Fruit fly (Drosophila melanogaster) whole organism, embryonic: ENCODE measurements around the gene CG5056.

Source experiments
- Bteb2 ChIP-seq: fragments of 200-800 bp; sonication (Bioruptor generic); optimal IDR thresholded peaks from 2 replicates; lab custom pipeline; 2016; ENCODE audit warnings: missing biosample characterization, missing genetic modification characterization
- CG1024 ChIP-seq: fragments of 200-800 bp; sonication (Bioruptor generic); IDR thresholded peaks from 2 replicates; pipeline ENCODE4 v1.3.6; 2022; ENCODE audit warnings: missing biosample characterization, missing genetic modification characterization
- CG10267 ChIP-seq: fragments of 200-800 bp; sonication (Bioruptor generic); optimal IDR thresholded peaks from 2 replicates; lab custom pipeline; 2018; ENCODE audit warnings: missing biosample characterization, mild to moderate bottlenecking, missing genetic modification characterization, moderate library complexity
- CG10979 ChIP-seq: fragments of 200-800 bp; sonication (Bioruptor generic); optimal IDR thresholded peaks from 2 replicates; lab custom pipeline; 2018; ENCODE audit warnings: missing biosample characterization, mild to moderate bottlenecking, missing genetic modification characterization, moderate library complexity
- CG12219 ChIP-seq: fragments of 200-800 bp; sonication (Bioruptor generic); optimal IDR thresholded peaks from 3 replicates; lab custom pipeline; 2018; ENCODE audit warnings: missing biosample characterization, mild to moderate bottlenecking, missing genetic modification characterization
- CG14014 ChIP-seq: fragments of 200-800 bp; sonication (Bioruptor generic); IDR thresholded peaks from 2 replicates; pipeline ENCODE4 v1.3.6; 2022; ENCODE audit warnings: missing biosample characterization, missing genetic modification characterization
- CG1647 ChIP-seq: fragments of 200-800 bp; sonication (Bioruptor generic); optimal IDR thresholded peaks from 3 replicates; lab custom pipeline; 2016; ENCODE audit warnings: missing biosample characterization, missing genetic modification characterization
- CG2129 ChIP-seq: fragments of 200-800 bp; sonication (Bioruptor generic); IDR thresholded peaks from 2 replicates; pipeline ENCODE4 v1.3.6; 2022; ENCODE audit warnings: missing biosample characterization, missing genetic modification characterization; ENCODE audit not compliant: partially characterized antibody
- CG31388 ChIP-seq: fragments of 200-800 bp; sonication (Bioruptor generic); optimal IDR thresholded peaks from 2 replicates; lab custom pipeline; 2016; ENCODE audit warnings: missing biosample characterization, missing genetic modification characterization
- CG3726 ChIP-seq: fragments of 200-800 bp; sonication (Bioruptor generic); IDR thresholded peaks from 3 replicates; pipeline ENCODE4, ENCODE4 v1.3.6; 2022; ENCODE audit warnings: missing biosample characterization, missing genetic modification characterization
- CG4424 ChIP-seq: fragments of 200-800 bp; sonication (Bioruptor generic); optimal IDR thresholded peaks from 3 replicates; lab custom pipeline; 2016; ENCODE audit warnings: missing biosample characterization, missing genetic modification characterization
- CG8359 ChIP-seq: fragments of 200-800 bp; sonication (Bioruptor generic); optimal IDR thresholded peaks from 2 replicates; lab custom pipeline; 2017; ENCODE audit warnings: missing biosample characterization, mild to moderate bottlenecking, missing genetic modification characterization, borderline replicate concordance
- CG9609 ChIP-seq: fragments of 200-800 bp; sonication (Bioruptor generic); optimal IDR thresholded peaks from 3 replicates; lab custom pipeline; 2016; ENCODE audit warnings: missing biosample characterization, missing genetic modification characterization
- Dll ChIP-seq: fragments of 200-800 bp; sonication (Bioruptor generic); IDR thresholded peaks from 4 replicates; pipeline ENCODE4 v1.3.6; 2022; ENCODE audit warnings: missing biosample characterization, missing genetic modification characterization; ENCODE audit not compliant: partially characterized antibody
- Ets65A ChIP-seq: fragments of 200-800 bp; sonication (Bioruptor generic); peaks from one replicate; lab custom pipeline; 2016; ENCODE audit warnings: missing biosample characterization, missing genetic modification characterization
- Ets97D ChIP-seq: fragments of 200-800 bp; sonication (Bioruptor generic); optimal IDR thresholded peaks from 3 replicates; lab custom pipeline; 2016; ENCODE audit warnings: missing biosample characterization, missing genetic modification characterization
- Fer3 ChIP-seq: fragments of 200-800 bp; sonication (Bioruptor generic); optimal IDR thresholded peaks from 2 replicates; lab custom pipeline; 2018; ENCODE audit warnings: missing biosample characterization, mild to moderate bottlenecking, missing genetic modification characterization, moderate library complexity
- Gsc ChIP-seq: fragments of 200-800 bp; sonication (Bioruptor generic); IDR thresholded peaks from 2 replicates; pipeline ENCODE4 v1.3.6; 2022; ENCODE audit warnings: missing biosample characterization, missing genetic modification characterization
- H2.0 ChIP-seq: fragments of 200-800 bp; sonication (Bioruptor generic); IDR thresholded peaks from 2 replicates; pipeline ENCODE4 v1.3.6; 2022; ENCODE audit warnings: missing biosample characterization, missing genetic modification characterization
- HLH4C ChIP-seq: fragments of 200-800 bp; sonication (Bioruptor generic); IDR thresholded peaks from 3 replicates; pipeline ENCODE4 v1.3.6; 2022; ENCODE audit warnings: missing biosample characterization, missing genetic modification characterization; ENCODE audit not compliant: partially characterized antibody
- HmgZ ChIP-seq: fragments of 200-800 bp; sonication (Bioruptor generic); optimal IDR thresholded peaks from 2 replicates; lab custom pipeline; 2018; ENCODE audit warnings: missing biosample characterization, mild to moderate bottlenecking, missing genetic modification characterization
- Jarid2 ChIP-seq: fragments of 200-800 bp; sonication (Bioruptor generic); optimal IDR thresholded peaks from 3 replicates; lab custom pipeline; 2017; ENCODE audit warnings: mild to moderate bottlenecking, missing biosample characterization, missing genetic modification reagents, missing genetic modification characterization
- Lhr ChIP-seq: fragments of 200-800 bp; sonication (Bioruptor generic); optimal IDR thresholded peaks from 3 replicates; lab custom pipeline; 2017; ENCODE audit warnings: mild to moderate bottlenecking, missing biosample characterization, missing genetic modification reagents, missing genetic modification characterization
- Nf-YC ChIP-seq: fragments of 200-800 bp; optimal IDR thresholded peaks from 3 replicates; lab custom pipeline; 2019; ENCODE audit warnings: missing biosample characterization, mild to moderate bottlenecking, missing genetic modification characterization, moderate library complexity
- Tbp ChIP-seq: fragments of >200 bp; optimal IDR thresholded peaks from 2 replicates; lab custom pipeline; 2018; ENCODE audit warnings: missing biosample characterization, missing genetic modification characterization
- Trl ChIP-seq, 3 experiments: fragments of >200 bp in 2 of 3; fragments of 200-800 bp in 1 of 3; sonication (Bioruptor generic) in 1 of 3; optimal IDR thresholded peaks; 2 replicates in 1 of 3; 3 replicates in 2 of 3; lab custom pipeline; 2016 to 2017; ENCODE audit warnings: missing biosample characterization in 1 of 3, missing genetic modification characterization in 1 of 3
- ab ChIP-seq: fragments of 200-800 bp; sonication (Bioruptor generic); optimal IDR thresholded peaks from 2 replicates; lab custom pipeline; 2016; ENCODE audit warnings: missing biosample characterization, missing genetic modification characterization
- bowl ChIP-seq: fragments of 200-800 bp; sonication (Bioruptor generic); IDR thresholded peaks from 2 replicates; pipeline ENCODE4 v1.3.6; 2022; ENCODE audit warnings: missing biosample characterization, missing genetic modification characterization
- chm ChIP-seq: fragments of 200-800 bp; sonication (Bioruptor generic); IDR thresholded peaks from 2 replicates; pipeline ENCODE4 v1.3.6; 2022; ENCODE audit warnings: missing biosample characterization, missing genetic modification characterization
- crc ChIP-seq: fragments of 200-800 bp; sonication (Bioruptor generic); optimal IDR thresholded peaks from 2 replicates; lab custom pipeline; 2016; ENCODE audit warnings: missing biosample characterization, missing genetic modification characterization
- croc ChIP-seq: fragments of 200-800 bp; sonication (Bioruptor generic); conservative IDR thresholded peaks from 3 replicates; pipeline ENCODE4 v1.3.6; 2022; ENCODE audit warnings: missing biosample characterization, missing genetic modification characterization
- dm ChIP-seq: fragments of 200-800 bp; sonication (Bioruptor generic); optimal IDR thresholded peaks from 3 replicates; lab custom pipeline; 2016; ENCODE audit warnings: missing biosample characterization, missing genetic modification characterization
- dpn ChIP-seq, 2 experiments: fragments of 200-800 bp; sonication (Bioruptor generic); optimal IDR thresholded peaks; 3 replicates each; lab custom pipeline; 2016; ENCODE audit warnings: missing biosample characterization in 2 of 2, missing genetic modification characterization in 2 of 2
- en ChIP-seq: fragments of 200-800 bp; sonication (Bioruptor generic); optimal IDR thresholded peaks from 2 replicates; lab custom pipeline; 2016; ENCODE audit warnings: missing biosample characterization, missing genetic modification characterization
- fd96Cb ChIP-seq: fragments of 200-800 bp; sonication (Bioruptor generic); optimal IDR thresholded peaks from 2 replicates; lab custom pipeline; 2018; ENCODE audit warnings: missing biosample characterization, mild to moderate bottlenecking, missing genetic modification characterization, moderate library complexity
- kah ChIP-seq: fragments of 200-800 bp; sonication (Bioruptor generic); optimal IDR thresholded peaks from 2 replicates; lab custom pipeline; 2018; ENCODE audit warnings: missing biosample characterization, mild to moderate bottlenecking, missing genetic modification characterization
- klu ChIP-seq: fragments of 200-800 bp; sonication (Bioruptor generic); IDR thresholded peaks from 2 replicates; pipeline ENCODE4 v1.3.6; 2022; ENCODE audit warnings: missing biosample characterization, missing genetic modification characterization
- lilli ChIP-seq: fragments of 200-800 bp; sonication (Bioruptor generic); optimal IDR thresholded peaks from 3 replicates; lab custom pipeline; 2016; ENCODE audit warnings: missing biosample characterization, missing genetic modification characterization
- lov ChIP-seq, 2 experiments: fragments of 200-800 bp in 1 of 2; fragments of >200 bp in 1 of 2; sonication (Bioruptor generic) in 1 of 2; IDR thresholded peaks in 1 of 2; optimal IDR thresholded peaks in 1 of 2; 2 replicates in 1 of 2; 3 replicates in 1 of 2; pipeline versions ENCODE4 v1.3.6 to Lab custom; 2017 to 2022; ENCODE audit warnings: missing biosample characterization in 1 of 2, missing genetic modification characterization in 1 of 2
- mirr ChIP-seq: fragments of 200-800 bp; sonication (Bioruptor generic); optimal IDR thresholded peaks from 3 replicates; lab custom pipeline; 2018; ENCODE audit warnings: missing biosample characterization, mild to moderate bottlenecking, missing genetic modification characterization
- nerfin-1 ChIP-seq: fragments of 200-800 bp; sonication (Bioruptor generic); optimal IDR thresholded peaks from 3 replicates; lab custom pipeline; 2019; ENCODE audit warnings: missing biosample characterization, mild to moderate bottlenecking, missing genetic modification characterization, moderate library complexity
- run ChIP-seq: fragments of 200-800 bp; sonication (Bioruptor generic); optimal IDR thresholded peaks from 3 replicates; lab custom pipeline; 2018; ENCODE audit warnings: missing biosample characterization, mild to moderate bottlenecking, missing genetic modification characterization
- sens ChIP-seq: fragments of 200-800 bp; sonication (Bioruptor generic); peaks from one replicate; lab custom pipeline; 2016; ENCODE audit warnings: missing biosample characterization, missing genetic modification characterization
- sima ChIP-seq: fragments of 200-800 bp; sonication (Bioruptor generic); optimal IDR thresholded peaks from 2 replicates; lab custom pipeline; 2016; ENCODE audit warnings: missing biosample characterization, missing genetic modification characterization
- sisA ChIP-seq: fragments of 200-800 bp; sonication (Bioruptor generic); IDR thresholded peaks from 2 replicates; pipeline ENCODE4 v1.3.6; 2022; ENCODE audit warnings: missing biosample characterization, missing genetic modification characterization
- so ChIP-seq: fragments of 200-800 bp; sonication (Bioruptor generic); IDR thresholded peaks from 3 replicates; pipeline ENCODE4 v1.3.6; 2022; ENCODE audit warnings: missing biosample characterization, missing genetic modification characterization
- ssp ChIP-seq: fragments of 200-800 bp; sonication (Bioruptor generic); IDR thresholded peaks from 2 replicates; pipeline ENCODE4 v1.3.6; 2022; ENCODE audit warnings: missing biosample characterization, missing genetic modification characterization
- sug ChIP-seq: fragments of 200-800 bp; optimal IDR thresholded peaks from 2 replicates; lab custom pipeline; 2019; ENCODE audit warnings: missing biosample characterization, mild to moderate bottlenecking, missing genetic modification characterization, moderate library complexity
- z ChIP-seq: fragments of 200-800 bp; sonication (Bioruptor generic); IDR thresholded peaks from 3 replicates; pipeline ENCODE4 v1.3.6; 2022; ENCODE audit warnings: missing biosample characterization, missing genetic modification characterization
- zen2 ChIP-seq: fragments of 200-800 bp; sonication (Bioruptor generic); IDR thresholded peaks from 3 replicates; pipeline ENCODE4 v1.3.6; 2022; ENCODE audit warnings: missing biosample characterization, missing genetic modification characterization; ENCODE audit not compliant: partially characterized antibody

Gene CG5056

DNA sequence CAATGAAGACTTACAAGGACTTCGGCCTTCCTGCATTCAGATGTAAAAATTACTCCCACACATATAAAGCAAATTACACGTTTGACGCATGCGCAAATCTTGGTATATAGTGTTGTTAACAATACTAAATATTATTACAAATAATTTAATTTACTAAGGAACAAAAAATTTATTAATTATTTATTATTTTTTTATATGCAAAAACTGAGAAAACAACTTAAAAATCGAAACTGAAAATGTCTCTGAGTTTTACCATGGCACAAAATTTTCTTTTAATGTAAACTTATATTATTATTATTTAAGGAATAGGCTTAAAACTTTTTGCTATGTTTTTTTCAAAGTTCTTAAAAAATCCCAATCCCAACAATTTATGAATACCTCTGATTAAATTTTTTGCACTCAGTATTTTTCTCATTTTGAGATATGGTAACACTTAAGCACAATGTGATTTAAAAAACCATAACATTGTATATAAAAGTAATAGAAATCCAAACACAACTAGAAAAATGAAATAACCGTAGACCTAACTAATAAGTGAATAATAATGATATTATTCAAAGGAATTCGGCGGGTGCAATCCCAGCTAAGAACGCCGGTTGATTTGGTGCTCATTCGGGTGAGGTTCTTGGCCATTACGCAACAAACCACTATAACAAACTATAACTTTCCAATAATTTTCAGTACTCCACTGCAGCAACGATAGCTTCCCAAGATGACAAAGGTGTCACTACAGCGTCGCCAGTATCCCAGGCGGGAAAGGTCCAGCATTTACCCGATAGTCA lies 35.2 kb upstream of the CG5056 start, which contains the start of the genes Schip1 and Cox10 (continued):
- no peak for TF ChIP-seq run (tag; lab: Kevin White, UChicago)
- TF ChIP-seq Bteb2: no peak
- no peak for TF ChIP-seq bowl (GFP tag; lab: Robert Waterston, UW)
- no peak for TF ChIP-seq en (GFP tag; lab: Kevin White, UChicago)
- peak; percentile 59 for TF ChIP-seq sens (GFP tag; lab: Kevin White, UChicago)
- no peak for TF ChIP-seq sisA (GFP tag; lab: Robert Waterston, UW)
- no peak for TF ChIP-seq Lhr (GFP tag; lab: Kevin White, UChicago)
- no peak for TF ChIP-seq HLH4C (GFP tag; lab: Robert Waterston, UW)
- no peak for TF ChIP-seq Dll (GFP tag; lab: Robert Waterston, UW)
- no peak for TF ChIP-seq Ets97D
- no peak for TF ChIP-seq CG12219 (GFP tag; lab: Kevin White, UChicago)
- no peak for TF ChIP-seq CG8359 (GFP tag; lab: Kevin White, UChicago)
- TF ChIP-seq crc (GFP tag; lab: Kevin White, UChicago): no peak
- peak in 1 of 2 experiments; percentile 16 for TF ChIP-seq dpn (GFP tag; optimal IDR thresholded peaks at IDR 0.05; lab: Kevin White, UChicago)
- TF ChIP-seq mirr: no peak
- no peak for TF ChIP-seq CG4424
- no peak for TF ChIP-seq chm (GFP tag; lab: Robert Waterston, UW)
- TF ChIP-seq CG10979: peak; percentile 20
- TF ChIP-seq zen2 (GFP tag; lab: Robert Waterston, UW): no peak
- TF ChIP-seq CG9609: no peak
- TF ChIP-seq CG1024: no peak
- TF ChIP-seq sima: no peak
- TF ChIP-seq nerfin-1 (tag; lab: Kevin White, UChicago): no peak
- TF ChIP-seq Gsc: no peak
- TF ChIP-seq croc (GFP tag; lab: Robert Waterston, UW): no peak
- TF ChIP-seq klu: no peak
- no peak for TF ChIP-seq Fer3 (tag; lab: Kevin White, UChicago)
- TF ChIP-seq Trl (optimal IDR thresholded peaks at IDR 0.05; lab: Kevin White, UChicago): no peak
- no peak for TF ChIP-seq Trl (GFP tag; optimal IDR thresholded peaks at IDR 0.05; lab: Kevin White, UChicago)
- no peak for TF ChIP-seq ssp
- TF ChIP-seq fd96Cb (tag; lab: Kevin White, UChicago): no peak
- no peak for TF ChIP-seq ab (GFP tag; lab: Kevin White, UChicago)
- no peak for TF ChIP-seq CG31388 (GFP tag; lab: Kevin White, UChicago)
- peak; percentile 71 for TF ChIP-seq CG10267 (tag; lab: Kevin White, UChicago)
- no peak for TF ChIP-seq Ets65A (GFP tag; lab: Kevin White, UChicago)
- TF ChIP-seq so: no peak
- TF ChIP-seq CG2129 (GFP tag; lab: Robert Waterston, UW): no peak
- TF ChIP-seq Nf-YC (tag; lab: Kevin White, UChicago): peak; percentile 33
- TF ChIP-seq lov (optimal IDR thresholded peaks at IDR 0.05; lab: Kevin White, UChicago): no peak
- TF ChIP-seq lov (GFP tag; IDR thresholded peaks at IDR 0.05; lab: Robert Waterston, UW): no peak
- TF ChIP-seq H2.0: no peak
- peak; percentile 19 for TF ChIP-seq HmgZ
- no peak for TF ChIP-seq CG3726
- no peak for TF ChIP-seq lilli (GFP tag; lab: Kevin White, UChicago)
- no peak for TF ChIP-seq Tbp (GFP tag; lab: Kevin White, UChicago)
- TF ChIP-seq kah: no peak
- peak; percentile 31 for TF ChIP-seq sug (tag; lab: Kevin White, UChicago)
- TF ChIP-seq z (GFP tag; lab: Robert Waterston, UW): no peak
- TF ChIP-seq Jarid2 (GFP tag; lab: Kevin White, UChicago): no peak
- TF ChIP-seq CG1647 (GFP tag; lab: Kevin White, UChicago): no peak
- TF ChIP-seq CG14014: no peak
- no peak for TF ChIP-seq dm
